Fruit fly (Drosophila melanogaster) whole organism, wandering third instar larva: ENCODE results near the gene gdl-ORF39.

Experiments
- CrebA ChIP-seq: fragments of 200-800 bp; sonication (Bioruptor generic); optimal IDR thresholded peaks from 2 replicates; lab custom pipeline; 2016; ENCODE audit warnings: missing biosample characterization, mild to moderate bottlenecking, missing genetic modification characterization, borderline replicate concordance
- Dfd ChIP-seq: fragments of >200 bp; optimal IDR thresholded peaks from 2 replicates; lab custom pipeline; 2017; ENCODE audit warnings: missing biosample characterization, missing genetic modification characterization
- GATAd ChIP-seq: sonication (Bioruptor generic); optimal IDR thresholded peaks from 2 replicates; lab custom pipeline; 2016; ENCODE audit warnings: missing biosample characterization, missing genetic modification characterization
- HLH106 ChIP-seq: fragments of 200-800 bp; optimal IDR thresholded peaks from 3 replicates; lab custom pipeline; 2019; ENCODE audit warnings: missing biosample characterization, mild to moderate bottlenecking, missing genetic modification characterization, moderate library complexity
- Hr83 ChIP-seq: fragments of 200-300 bp; sonication (Bioruptor generic); optimal IDR thresholded peaks from 2 replicates; lab custom pipeline; 2016; ENCODE audit warnings: missing biosample characterization, mild to moderate bottlenecking, missing genetic modification characterization, moderate library complexity; ENCODE audit not compliant: poor library complexity, severe bottlenecking
- brk ChIP-seq: fragments of 200-800 bp; sonication (Bioruptor generic); optimal IDR thresholded peaks from 2 replicates; lab custom pipeline; 2016; ENCODE audit warnings: missing biosample characterization, mild to moderate bottlenecking, missing genetic modification characterization
- rgr ChIP-seq: fragments of 200-800 bp; sonication (Bioruptor generic); optimal IDR thresholded peaks from 3 replicates; lab custom pipeline; 2016; ENCODE audit warnings: missing biosample characterization, mild to moderate bottlenecking, missing genetic modification characterization
- tai ChIP-seq: sonication (Bioruptor generic); optimal IDR thresholded peaks from 2 replicates; lab custom pipeline; 2016; ENCODE audit warnings: missing biosample characterization, missing genetic modification characterization
- usp ChIP-seq: fragments of >200 bp; optimal IDR thresholded peaks from 2 replicates; lab custom pipeline; 2017; ENCODE audit warnings: missing biosample characterization, missing genetic modification characterization

- TF ChIP-seq Dfd (GFP tag; lab: Kevin White, UChicago) (no peak), CrebA (GFP tag; lab: Kevin White, UChicago) (no peak), HLH106 (tag; lab: Kevin White, UChicago) (no peak), usp (GFP tag; lab: Kevin White, UChicago) (no peak), rgr (GFP tag; lab: Kevin White, UChicago) (no peak), brk (GFP tag; lab: Kevin White, UChicago) (no peak), tai (no peak), GATAd (GFP tag; lab: Kevin White, UChicago) (no peak), Hr83 (GFP tag; lab: Kevin White, UChicago) (no peak)
These were observed 4.6 kb upstream of the gdl-ORF39 start, which contains the start of gene CG7857 for dm6 chr3L:15504687-15505086.
